Worm (Caenorhabditis elegans) whole organism, L2 larva: ENCODE results near the gene nspg-6.

ENCODE experiments used
- C34F6.9 ChIP-seq: fragments of 150-350 bp; optimal IDR thresholded peaks from 2 replicates; lab custom pipeline; 2014; ENCODE audit warnings: missing biosample characterization, missing genetic modification characterization
- F13H6.1 ChIP-seq: sonication (generic microtip); optimal IDR thresholded peaks from 2 replicates; lab custom pipeline; 2016; ENCODE audit warnings: missing genetic modification characterization, missing compliant biosample characterization
- R02D3.7 ChIP-seq: fragments of 150-350 bp; optimal IDR thresholded peaks from 2 replicates; lab custom pipeline; 2014; ENCODE audit warnings: missing biosample characterization, missing genetic modification characterization
- Y55F3AM.14 ChIP-seq: fragments of 200-800 bp; sonication (Bioruptor generic); optimal IDR thresholded peaks from 2 replicates; lab custom pipeline; 2018; ENCODE audit warnings: mild to moderate bottlenecking, missing genetic modification characterization, missing compliant biosample characterization
- ZK546.5 ChIP-seq: sonication (generic microtip); optimal IDR thresholded peaks from 2 replicates; lab custom pipeline; 2017; ENCODE audit warnings: missing biosample characterization, missing genetic modification characterization
- ama-1 ChIP-seq: fragments of 150-350 bp; optimal IDR thresholded peaks from 2 replicates; lab custom pipeline; 2018; ENCODE audit warnings: inconsistent platforms
- blmp-1 ChIP-seq: sonication (generic microtip); optimal IDR thresholded peaks from 2 replicates; lab custom pipeline; 2017; ENCODE audit warnings: missing genetic modification characterization, mild to moderate bottlenecking, missing compliant biosample characterization, antibody characterized with exemption, moderate library complexity; ENCODE audit not compliant: insufficient read depth
- ceh-16 ChIP-seq: fragments of 150-350 bp; optimal IDR thresholded peaks from 2 replicates; lab custom pipeline; 2014; ENCODE audit warnings: missing biosample characterization, missing genetic modification characterization
- crh-2 ChIP-seq: sonication (generic microtip); optimal IDR thresholded peaks from 2 replicates; lab custom pipeline; 2017; ENCODE audit warnings: missing biosample characterization, missing genetic modification characterization
- egl-27 ChIP-seq: sonication (generic microtip); optimal IDR thresholded peaks from 3 replicates; lab custom pipeline; 2017; ENCODE audit warnings: missing biosample characterization, missing genetic modification reagents, missing genetic modification characterization
- elt-1 ChIP-seq: fragments of 150-350 bp; optimal IDR thresholded peaks from 2 replicates; lab custom pipeline; 2014; ENCODE audit warnings: missing biosample characterization, missing genetic modification characterization
- fos-1 ChIP-seq: fragments of 150-350 bp; optimal IDR thresholded peaks from 2 replicates; lab custom pipeline; 2014; ENCODE audit warnings: missing biosample characterization, missing genetic modification characterization
- gmeb-1 ChIP-seq: fragments of 150-350 bp; optimal IDR thresholded peaks from 2 replicates; lab custom pipeline; 2014; ENCODE audit warnings: missing biosample characterization, missing genetic modification characterization
- lin-11 ChIP-seq: fragments of 150-350 bp; sonication (generic microtip); optimal IDR thresholded peaks from 2 replicates; lab custom pipeline; 2014; ENCODE audit warnings: missing biosample characterization, missing genetic modification characterization, inconsistent platforms, mixed read lengths
- lin-39 ChIP-seq: fragments of 150-350 bp; optimal IDR thresholded peaks from 2 replicates; lab custom pipeline; 2014; ENCODE audit warnings: missing biosample characterization, missing genetic modification reagents, missing genetic modification characterization
- lsy-2 ChIP-seq, 2 experiments: fragments of 150-350 bp in 1 of 2; sonication (generic microtip) in 1 of 2; optimal IDR thresholded peaks; 2 replicates each; lab custom pipeline; 2014 to 2017; ENCODE audit warnings: missing biosample characterization in 2 of 2, missing genetic modification characterization in 2 of 2
- mab-5 ChIP-seq: fragments of 150-350 bp; optimal IDR thresholded peaks from 2 replicates; lab custom pipeline; 2014; ENCODE audit warnings: missing biosample characterization, missing genetic modification characterization
- mbf-1 ChIP-seq: sonication (generic microtip); optimal IDR thresholded peaks from 2 replicates; lab custom pipeline; 2017; ENCODE audit warnings: missing biosample characterization, missing genetic modification characterization
- mdl-1 ChIP-seq, 2 experiments: fragments of 150-350 bp in 1 of 2; sonication (generic microtip) in 1 of 2; optimal IDR thresholded peaks; 2 replicates each; lab custom pipeline; 2017; ENCODE audit warnings: missing biosample characterization in 2 of 2, missing genetic modification characterization in 2 of 2
- nhr-129 ChIP-seq: fragments of 150-350 bp; optimal IDR thresholded peaks from 2 replicates; lab custom pipeline; 2014; ENCODE audit warnings: missing biosample characterization, missing genetic modification characterization
- nhr-21 ChIP-seq: fragments of 150-350 bp; optimal IDR thresholded peaks from 2 replicates; lab custom pipeline; 2014; ENCODE audit warnings: missing biosample characterization, missing genetic modification characterization
- nhr-23 ChIP-seq: fragments of 150-350 bp; optimal IDR thresholded peaks from 2 replicates; lab custom pipeline; 2014; ENCODE audit warnings: missing biosample characterization, missing genetic modification reagents, missing genetic modification characterization
- nhr-237 ChIP-seq: fragments of 150-350 bp; optimal IDR thresholded peaks from 2 replicates; lab custom pipeline; 2014; ENCODE audit warnings: missing biosample characterization, missing genetic modification characterization
- nhr-25 ChIP-seq: fragments of 150-350 bp; sonication (generic microtip); optimal IDR thresholded peaks from 3 replicates; lab custom pipeline; 2014; ENCODE audit warnings: missing biosample characterization, missing genetic modification characterization
- peb-1 ChIP-seq: fragments of 150-350 bp; optimal IDR thresholded peaks from 2 replicates; lab custom pipeline; 2014; ENCODE audit warnings: missing biosample characterization, missing genetic modification characterization
- skn-1 ChIP-seq: sonication (generic microtip); optimal IDR thresholded peaks from 2 replicates; lab custom pipeline; 2017; ENCODE audit warnings: missing biosample characterization, missing genetic modification characterization
- sma-3 ChIP-seq: sonication (generic microtip); optimal IDR thresholded peaks from 2 replicates; lab custom pipeline; 2016; ENCODE audit warnings: missing genetic modification reagents, missing genetic modification characterization, missing compliant biosample characterization
- sma-9 ChIP-seq, 2 experiments: fragments of 150-350 bp in 1 of 2; sonication (generic microtip) in 1 of 2; optimal IDR thresholded peaks; 2 replicates each; lab custom pipeline; 2014 to 2016; ENCODE audit warnings: missing genetic modification characterization in 2 of 2, mild to moderate bottlenecking in 1 of 2, missing biosample characterization in 1 of 2, missing compliant biosample characterization in 1 of 2, missing genetic modification reagents in 1 of 2, moderate library complexity in 1 of 2
- snpc-4 ChIP-seq: fragments of 150-350 bp; optimal IDR thresholded peaks from 2 replicates; lab custom pipeline; 2014; ENCODE audit warnings: missing biosample characterization, missing genetic modification characterization
- unc-39 ChIP-seq: fragments of 150-350 bp; optimal IDR thresholded peaks from 2 replicates; lab custom pipeline; 2014; ENCODE audit warnings: missing biosample characterization, missing genetic modification characterization
- unc-55 ChIP-seq: fragments of 150-350 bp; sonication (generic microtip); optimal IDR thresholded peaks from 3 replicates; lab custom pipeline; 2014; ENCODE audit warnings: missing biosample characterization, missing genetic modification reagents, missing genetic modification characterization
- zag-1 ChIP-seq: fragments of 150-350 bp; optimal IDR thresholded peaks from 2 replicates; lab custom pipeline; 2014; ENCODE audit warnings: missing biosample characterization, missing genetic modification characterization
- ztf-1 ChIP-seq: fragments of 200-800 bp; sonication (Bioruptor generic); conservative IDR thresholded peaks from 2 replicates; pipeline ENCODE4 v1.3.6; 2022; ENCODE audit warnings: missing genetic modification characterization, missing compliant biosample characterization

Gene nspg-6

ce11 chrIII:7310662-7311340, 4.0 kb downstream of the nspg-6 start, which contains the start of the genes F56C9.6 and F56C9.3:
F56C9.6 (minus strand) TSS chrIII:7310773.
F56C9.3 (plus strand) TSS chrIII:7311290.
- TF ChIP-seq nhr-129 (tag; lab: Kevin White, UChicago): no peak
- TF ChIP-seq blmp-1 (tag; lab: Kevin White, UChicago): no peak
- no peak for TF ChIP-seq sma-3 (GFP tag; lab: Kevin White, UChicago)
- no peak for TF ChIP-seq ceh-16
- no peak for TF ChIP-seq mab-5
- TF ChIP-seq peb-1 (tag; lab: Kevin White, UChicago): no peak
- TF ChIP-seq ZK546.5: no peak
- no peak for TF ChIP-seq skn-1 (tag; lab: Kevin White, UChicago)
- TF ChIP-seq fos-1: no peak
- no peak for TF ChIP-seq elt-1 (tag; lab: Kevin White, UChicago)
- TF ChIP-seq crh-2 (tag; lab: Kevin White, UChicago): no peak

ce11 chrIII:7308600-7309109, 6.1 kb downstream of the nspg-6 start, which contains the start of gene acbp-4:
acbp-4 (minus strand) TSS chrIII:7309109.
- no peak for TF ChIP-seq ZK546.5
- no peak for TF ChIP-seq lin-39 (tag; lab: Kevin White, UChicago)
- TF ChIP-seq peb-1 (tag; lab: Kevin White, UChicago): no peak
- TF ChIP-seq sma-3 (GFP tag; lab: Kevin White, UChicago): no peak

DNA sequence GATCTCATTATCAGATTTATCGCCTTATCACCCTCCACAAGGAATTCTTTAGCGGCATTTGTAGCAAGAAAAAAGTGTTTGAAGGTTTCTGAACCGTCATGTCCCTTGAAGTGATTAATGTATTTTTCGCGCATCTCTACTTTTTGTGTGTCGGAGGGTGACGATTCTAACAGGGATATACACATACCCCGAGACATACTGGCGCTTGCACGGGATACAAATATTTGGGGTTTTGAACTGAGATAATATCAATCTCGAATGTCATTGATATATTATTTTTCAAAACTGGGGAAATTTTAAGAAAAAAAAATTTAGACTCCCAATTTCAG, 9.2 kb downstream of the nspg-6 start:
- no peak for TF ChIP-seq nhr-129 (tag; lab: Kevin White, UChicago)
- peak; percentile 37 for TF ChIP-seq sma-9 (GFP tag; optimal IDR thresholded peaks at IDR 0.05; lab: Kevin White, UChicago)
- TF ChIP-seq sma-9 (tag; optimal IDR thresholded peaks at IDR 0.05; lab: Kevin White, UChicago): no peak
- TF ChIP-seq egl-27 (tag; lab: Kevin White, UChicago): peak; percentile 9
- TF ChIP-seq unc-55 (GFP tag; lab: Kevin White, UChicago): no peak
- TF ChIP-seq sma-3 (GFP tag; lab: Kevin White, UChicago): peak; percentile 93
- peak; percentile 19 for TF ChIP-seq fos-1
- TF ChIP-seq nhr-21 (tag; lab: Kevin White, UChicago): peak; percentile 73

DNA sequence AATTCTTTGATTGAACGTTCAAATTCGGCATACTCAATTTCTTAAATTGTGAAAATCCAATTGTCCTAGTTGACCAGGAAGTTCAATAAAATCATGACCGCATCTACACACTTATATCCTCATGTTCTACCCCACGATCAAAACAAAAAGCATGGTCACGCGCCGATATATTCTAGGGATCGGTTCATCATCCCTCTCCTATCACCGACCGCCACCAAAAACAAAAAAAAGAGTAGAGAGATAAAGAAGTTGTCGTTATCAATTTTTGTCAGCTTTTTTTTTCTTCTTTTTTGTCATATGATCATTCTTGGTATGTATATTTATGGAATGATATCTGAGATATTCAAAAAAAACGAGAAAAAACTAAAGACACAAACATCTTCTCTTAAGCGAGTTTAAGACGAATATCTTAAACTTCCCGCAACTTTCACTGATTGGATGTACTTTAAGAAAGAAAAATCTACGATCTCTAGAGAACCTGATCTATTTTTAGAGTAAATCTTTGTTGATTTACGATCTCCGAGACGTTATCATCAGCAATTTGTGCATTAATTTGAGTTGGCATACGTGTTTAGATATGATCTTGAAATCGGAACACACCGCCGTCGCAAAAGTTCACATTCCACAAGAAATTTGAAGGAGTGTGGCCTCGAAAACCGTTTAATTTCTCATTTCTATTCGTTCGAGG, 9.7 kb downstream of the nspg-6 start:
- TF ChIP-seq sma-3 (GFP tag; lab: Kevin White, UChicago) (peak; percentile 61), nhr-21 (tag; lab: Kevin White, UChicago) (peak; percentile 61), mdl-1 (tag; optimal IDR thresholded peaks at IDR 0.05; lab: Kevin White, UChicago) (peak in 1 of 2 experiments; percentile 22), sma-9 (GFP tag; optimal IDR thresholded peaks at IDR 0.05; lab: Kevin White, UChicago) (peak; percentile 34), sma-9 (tag; optimal IDR thresholded peaks at IDR 0.05; lab: Kevin White, UChicago) (no peak), blmp-1 (tag; lab: Kevin White, UChicago) (peak; percentile 26), C34F6.9 (no peak), gmeb-1 (peak; percentile 27), nhr-129 (tag; lab: Kevin White, UChicago) (peak; percentile 5), ceh-16 (no peak), nhr-23 (tag; lab: Kevin White, UChicago) (no peak), zag-1 (tag; lab: Kevin White, UChicago) (no peak), elt-1 (tag; lab: Kevin White, UChicago) (peak; percentile 85), unc-39 (no peak), lsy-2 (tag; optimal IDR thresholded peaks at IDR 0.05; lab: Kevin White, UChicago) (peak in 1 of 2 experiments; percentile 33), mbf-1 (tag; lab: Kevin White, UChicago) (no peak)

- TF ChIP-seq sma-9 (GFP tag; optimal IDR thresholded peaks at IDR 0.05; lab: Kevin White, UChicago): peak; percentile 27
- TF ChIP-seq sma-9 (tag; optimal IDR thresholded peaks at IDR 0.05; lab: Kevin White, UChicago): no peak
- TF ChIP-seq ceh-16: peak; percentile 33
- peak; percentile 43 for TF ChIP-seq elt-1 (tag; lab: Kevin White, UChicago)
- TF ChIP-seq egl-27 (tag; lab: Kevin White, UChicago): no peak
- no peak for TF ChIP-seq lin-11 (tag; lab: Kevin White, UChicago)
- peak; percentile 7 for TF ChIP-seq nhr-25 (tag; lab: Kevin White, UChicago)
Observed at ce11 chrIII:7301668-7302067, 13.1 kb downstream of the nspg-6 start.

DNA sequence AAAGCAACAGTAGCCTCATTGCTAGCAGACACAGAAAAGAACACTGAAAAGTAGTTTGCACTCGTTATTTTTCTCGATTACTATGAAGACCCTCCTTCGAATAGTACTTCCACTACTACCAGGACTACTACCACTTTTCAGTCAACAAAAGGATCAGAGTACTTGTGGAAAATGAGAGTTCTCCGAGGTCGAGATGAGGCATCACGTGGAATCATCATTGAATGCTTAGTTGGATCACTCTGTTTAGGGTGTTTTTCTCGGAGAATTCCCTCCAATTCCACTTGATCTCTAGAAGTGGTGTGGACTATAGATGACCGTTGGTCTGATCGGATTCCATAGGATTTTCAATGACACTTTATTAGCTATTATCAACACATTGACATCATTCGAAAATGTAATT, 14.0 kb downstream of the nspg-6 start:
- TF ChIP-seq Y55F3AM.14 (GFP tag; lab: Kevin White, UChicago) (no peak), peb-1 (tag; lab: Kevin White, UChicago) (no peak), nhr-237 (tag; lab: Kevin White, UChicago) (no peak), nhr-21 (tag; lab: Kevin White, UChicago) (no peak), snpc-4 (tag; lab: Kevin White, UChicago) (no peak), nhr-25 (tag; lab: Kevin White, UChicago) (peak; percentile 43), sma-9 (GFP tag; optimal IDR thresholded peaks at IDR 0.05; lab: Kevin White, UChicago) (peak; percentile 41), sma-9 (tag; optimal IDR thresholded peaks at IDR 0.05; lab: Kevin White, UChicago) (no peak), C34F6.9 (no peak), unc-55 (GFP tag; lab: Kevin White, UChicago) (no peak), zag-1 (tag; lab: Kevin White, UChicago) (no peak), lsy-2 (tag; optimal IDR thresholded peaks at IDR 0.05; lab: Kevin White, UChicago) (no peak), mdl-1 (tag; optimal IDR thresholded peaks at IDR 0.05; lab: Kevin White, UChicago) (no peak), R02D3.7 (tag; lab: Kevin White, UChicago) (no peak), ztf-1 (GFP tag; lab: Robert Waterston, UW) (no peak), F13H6.1 (no peak), ama-1 (lab: Kevin White, UChicago) (no peak), ceh-16 (no peak), sma-3 (GFP tag; lab: Kevin White, UChicago) (no peak), crh-2 (tag; lab: Kevin White, UChicago) (no peak), nhr-129 (tag; lab: Kevin White, UChicago) (peak; percentile 9)
